Fruit fly (Drosophila melanogaster): ENCODE results near the gene Mst87F.

- no peak for TF ChIP-seq toe (GFP tag; optimal IDR thresholded peaks at IDR 0.05)
- no peak for TF ChIP-seq cic (GFP tag; optimal IDR thresholded peaks at IDR 0.05)
- TF ChIP-seq cnc (optimal IDR thresholded peaks at IDR 0.05), result no peak
- TF ChIP-seq Crg-1 (GFP tag; optimal IDR thresholded peaks at IDR 0.05), result no peak
These were observed 27.5 kb upstream of the Mst87F start, which contains the start of gene CG14362 for dm6 chr3R:13855354-13855753.
